Worm (Caenorhabditis elegans): ENCODE measurements around the gene smf-1.

- TF ChIP-seq pha-4 (tag; optimal IDR thresholded peaks at IDR 0.05) (no peak), bed-3 (GFP tag; optimal IDR thresholded peaks at IDR 0.05) (no peak), lin-13 (tag; optimal IDR thresholded peaks at IDR 0.05) (no peak)
These were observed 6.0 kb upstream of the smf-1 start for ce11 chrX:6728820-6729396.

Measured in whole organism, mixed stage, embryonic.